Fruit fly (Drosophila melanogaster): ENCODE measurements around the gene pic.

Gene pic

DNA sequence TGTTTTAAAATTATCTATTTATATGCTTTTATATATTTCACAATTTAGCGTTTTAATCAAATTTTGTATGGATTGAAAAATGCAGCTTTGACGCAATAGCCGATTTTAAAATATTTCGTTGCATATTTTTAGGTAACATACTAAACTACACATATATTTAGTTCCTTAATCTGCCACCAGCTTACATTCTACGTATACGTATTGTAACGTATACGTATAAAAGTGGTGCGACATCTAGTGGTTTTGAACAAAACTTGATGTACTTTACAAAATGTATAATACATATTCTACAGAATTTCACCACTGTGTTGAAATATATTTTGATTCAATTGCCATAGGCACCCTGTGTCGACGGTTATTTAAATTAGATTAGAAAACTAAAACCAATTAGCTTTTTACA, 26.2 kb downstream of the pic start (continued):
- no peak for TF ChIP-seq crp (GFP tag; optimal IDR thresholded peaks at IDR 0.05)
- no peak for TF ChIP-seq gro (GFP tag; optimal IDR thresholded peaks at IDR 0.05)
- peak; percentile 14 for TF ChIP-seq CG17359 (tag; optimal IDR thresholded peaks at IDR 0.05)
- no peak for TF ChIP-seq unpg (GFP tag; optimal IDR thresholded peaks at IDR 0.05)
- no peak for TF ChIP-seq CG11723 (GFP tag; optimal IDR thresholded peaks at IDR 0.05)
- no peak for TF ChIP-seq CG2199 (GFP tag; IDR thresholded peaks at IDR 0.05)
- TF ChIP-seq eyg (GFP tag; optimal IDR thresholded peaks at IDR 0.05), result no peak
- no peak for TF ChIP-seq eve (GFP tag; optimal IDR thresholded peaks at IDR 0.05)
- no peak for TF ChIP-seq CG2875 (GFP tag; optimal IDR thresholded peaks at IDR 0.05)
- no peak for TF ChIP-seq Fer3 (tag; optimal IDR thresholded peaks at IDR 0.05)
- no peak for TF ChIP-seq CG7928 (GFP tag; optimal IDR thresholded peaks at IDR 0.05)
- TF ChIP-seq btn (GFP tag; optimal IDR thresholded peaks at IDR 0.05), result no peak
- TF ChIP-seq exex (tag; optimal IDR thresholded peaks at IDR 0.05), result no peak
- TF ChIP-seq CG33213 (GFP tag; optimal IDR thresholded peaks at IDR 0.05), result peak; percentile 56
- TF ChIP-seq maf-S (GFP tag; optimal IDR thresholded peaks at IDR 0.05), result no peak
- peak; percentile 30 for TF ChIP-seq Dek (tag; optimal IDR thresholded peaks at IDR 0.05)
- no peak for TF ChIP-seq Gsc (GFP tag; IDR thresholded peaks at IDR 0.05)
- peak; percentile 79 for TF ChIP-seq Bgb (GFP tag; IDR thresholded peaks at IDR 0.05; ENCODE audit: partially characterized antibody)
- no peak for TF ChIP-seq tx (GFP tag; optimal IDR thresholded peaks at IDR 0.05)
- no peak for TF ChIP-seq zfh2 (GFP tag; optimal IDR thresholded peaks at IDR 0.05)
- TF ChIP-seq nom (GFP tag; optimal IDR thresholded peaks at IDR 0.05), result no peak
- no peak for TF ChIP-seq slp2 (GFP tag; optimal IDR thresholded peaks at IDR 0.05)
- peak in 1 of 2 experiments; percentile 62 for TF ChIP-seq Pdp1 (GFP tag; optimal IDR thresholded peaks at IDR 0.05)
- no peak for TF ChIP-seq chm (GFP tag; IDR thresholded peaks at IDR 0.05)
- TF ChIP-seq HmgD (GFP tag; optimal IDR thresholded peaks at IDR 0.05), result peak; percentile 15
- no peak for TF ChIP-seq NK7.1 (GFP tag; optimal IDR thresholded peaks at IDR 0.05)
- TF ChIP-seq CG3163 (GFP tag; optimal IDR thresholded peaks at IDR 0.05), result peak; percentile 3
- TF ChIP-seq CG11560 (tag; IDR thresholded peaks at IDR 0.05), result no peak
- no peak for TF ChIP-seq CG4617 (GFP tag; optimal IDR thresholded peaks at IDR 0.05; ENCODE audit: borderline replicate concordance)
- no peak for TF ChIP-seq chinmo (GFP tag; IDR thresholded peaks at IDR 0.05; ENCODE audit: partially characterized antibody)
- peak; percentile 59 for TF ChIP-seq CG17829 (tag; optimal IDR thresholded peaks at IDR 0.05)
- no peak for TF ChIP-seq ewg (GFP tag; optimal IDR thresholded peaks at IDR 0.05)
- no peak for TF ChIP-seq nau (GFP tag; optimal IDR thresholded peaks at IDR 0.05)
- no peak for TF ChIP-seq CG7839 (tag; optimal IDR thresholded peaks at IDR 0.05)
- TF ChIP-seq Abd-B (GFP tag; optimal IDR thresholded peaks at IDR 0.05), result no peak
- no peak for TF ChIP-seq cas (GFP tag; IDR thresholded peaks at IDR 0.05)
- TF ChIP-seq Sin3A (optimal IDR thresholded peaks at IDR 0.05), result no peak
- TF ChIP-seq CG7372 (GFP tag; IDR thresholded peaks at IDR 0.05), result no peak
- TF ChIP-seq CG2129 (GFP tag; IDR thresholded peaks at IDR 0.05; ENCODE audit: partially characterized antibody), result no peak
- no peak for TF ChIP-seq CG5245 (GFP tag; optimal IDR thresholded peaks at IDR 0.05)
- TF ChIP-seq shn (GFP tag; optimal IDR thresholded peaks at IDR 0.05), result no peak
- TF ChIP-seq NFAT (GFP tag; IDR thresholded peaks at IDR 0.05), result peak; percentile 9; the same call in 1 of the 2 replicates
- no peak for TF ChIP-seq Dip2 (GFP tag; IDR thresholded peaks at IDR 0.05)
- TF ChIP-seq MBD-R2 (GFP tag; IDR thresholded peaks at IDR 0.05), result no peak
- no peak for TF ChIP-seq gsb (GFP tag; IDR thresholded peaks at IDR 0.05)
- no peak for TF ChIP-seq fd64A (GFP tag; optimal IDR thresholded peaks at IDR 0.05)
- no peak for TF ChIP-seq CG34422 (GFP tag; IDR thresholded peaks at IDR 0.05)
- no peak for TF ChIP-seq corto (GFP tag; optimal IDR thresholded peaks at IDR 0.05)
- no peak for TF ChIP-seq rib (GFP tag; IDR thresholded peaks at IDR 0.05)
- TF ChIP-seq CG7556 (GFP tag; optimal IDR thresholded peaks at IDR 0.05), result no peak
- TF ChIP-seq CG1647 (GFP tag; optimal IDR thresholded peaks at IDR 0.05), result no peak
- TF ChIP-seq CG17802 (tag; optimal IDR thresholded peaks at IDR 0.05), result no peak

Measured in whole organism, embryonic.